Fruit fly (Drosophila melanogaster) whole organism, adult: ENCODE data around the gene CG14095.

ENCODE experiments used
- CG5204 ChIP-seq: fragments of 200-800 bp; sonication (Bioruptor generic); optimal IDR thresholded peaks from 2 replicates; lab custom pipeline; 2016; ENCODE audit warnings: missing biosample characterization, missing genetic modification characterization
- Clk ChIP-seq: fragments of 200-800 bp; sonication (Bioruptor generic); optimal IDR thresholded peaks from 2 replicates; lab custom pipeline; 2017; ENCODE audit warnings: missing biosample characterization, missing genetic modification characterization
- Mnt ChIP-seq: fragments of 200-800 bp; sonication (Bioruptor generic); optimal IDR thresholded peaks from 2 replicates; lab custom pipeline; 2016; ENCODE audit warnings: missing biosample characterization, mild to moderate bottlenecking, missing genetic modification characterization
- cic ChIP-seq: fragments of 200-800 bp; sonication (Bioruptor generic); optimal IDR thresholded peaks from 2 replicates; lab custom pipeline; 2017; ENCODE audit warnings: missing biosample characterization, mild to moderate bottlenecking, missing genetic modification characterization, moderate library complexity
- ovo ChIP-seq: fragments of 200-800 bp; sonication (Bioruptor generic); optimal IDR thresholded peaks from 2 replicates; lab custom pipeline; 2016; ENCODE audit warnings: missing biosample characterization, missing genetic modification characterization

DNA sequence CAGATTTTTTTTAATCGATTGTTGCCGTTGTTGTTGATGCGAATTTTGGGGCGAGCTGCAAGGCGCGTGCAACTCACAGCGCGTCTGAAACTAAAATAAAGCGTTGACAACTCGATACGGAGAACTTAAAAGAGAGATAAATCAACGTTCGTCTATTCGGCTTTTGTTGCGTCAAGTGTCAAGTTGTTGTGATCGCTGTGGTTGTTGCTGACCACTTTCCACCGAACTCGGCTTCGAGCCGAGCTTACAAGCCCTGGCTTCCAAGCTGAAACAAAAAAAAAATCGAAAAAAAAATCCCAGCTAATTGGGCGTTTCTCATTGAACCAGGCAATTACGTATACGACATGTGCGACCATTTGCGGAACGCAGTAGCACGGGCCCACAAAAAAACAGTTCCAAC, 39.2 kb upstream of the CG14095 start, which contains the start of gene CG9452:
- TF ChIP-seq Mnt (GFP tag; lab: Kevin White, UChicago): no peak
- no peak for TF ChIP-seq CG5204 (GFP tag; lab: Kevin White, UChicago)
- TF ChIP-seq Clk (GFP tag; lab: Kevin White, UChicago): no peak
- no peak for TF ChIP-seq ovo
- no peak for TF ChIP-seq cic (GFP tag; lab: Kevin White, UChicago)
